Worm (Caenorhabditis elegans): Measurements from ENCODE around the gene T02H6.4.

DNA sequence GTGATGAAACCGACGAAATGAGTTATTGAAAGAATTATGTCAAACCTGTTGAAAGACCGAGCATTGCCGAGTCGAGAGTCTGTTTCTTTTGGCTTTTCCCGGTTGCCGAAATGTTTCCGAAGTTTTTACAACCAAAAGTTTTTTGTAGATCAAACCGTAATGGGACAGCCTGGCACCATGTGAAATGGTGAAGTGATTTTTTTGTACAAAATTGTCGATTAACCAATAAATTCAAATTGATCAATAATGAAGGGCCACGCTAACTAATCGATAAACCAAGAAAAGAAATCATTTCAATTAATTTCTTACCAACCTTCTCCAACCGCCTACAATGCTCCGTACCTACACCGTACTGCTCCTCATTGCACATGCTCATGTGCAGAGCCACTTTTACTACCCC, 1.7 kb downstream of the T02H6.4 start, which contains the start of gene T02H6.3:
- TF ChIP-seq nhr-10 (tag; optimal IDR thresholded peaks at IDR 0.05) (no peak), R02D3.7 (tag; optimal IDR thresholded peaks at IDR 0.05) (no peak), ztf-11 (tag; optimal IDR thresholded peaks at IDR 0.05) (no peak), nhr-12 (tag; optimal IDR thresholded peaks at IDR 0.05) (no peak), ama-1 (optimal IDR thresholded peaks at IDR 0.05) (no peak)
